Worm (Caenorhabditis elegans): ENCODE results near the gene srw-44.

DNA sequence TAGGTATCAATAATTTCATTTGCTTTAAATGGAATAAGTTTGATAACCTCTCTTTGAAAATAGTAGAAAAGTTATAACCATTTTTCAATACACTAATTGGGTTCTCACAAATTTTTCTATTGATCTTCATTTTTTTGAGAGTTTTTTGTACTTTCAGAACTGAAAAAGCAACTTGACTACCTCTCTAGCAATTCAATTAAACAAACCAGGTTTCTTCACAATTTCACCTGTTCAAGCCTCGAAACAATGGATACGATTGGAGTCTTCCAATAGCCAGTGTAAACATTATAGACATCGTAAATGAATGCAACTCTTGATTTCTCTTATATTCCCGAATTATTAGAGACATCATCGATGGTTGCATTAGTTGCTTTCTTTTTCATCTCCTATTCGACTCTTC lies 49.9 kb downstream of the srw-44 start, which contains the start of gene srz-99:
- no peak for TF ChIP-seq cebp-1 (GFP tag; IDR thresholded peaks at IDR 0.05)
- TF ChIP-seq cebp-1 (tag; optimal IDR thresholded peaks at IDR 0.05), result no peak
- no peak for TF ChIP-seq Y56A3A.18 (GFP tag; IDR thresholded peaks at IDR 0.05)
- TF ChIP-seq gei-17 (GFP tag; optimal IDR thresholded peaks at IDR 0.05), result no peak
- TF ChIP-seq attf-6 (GFP tag; IDR thresholded peaks at IDR 0.05), result no peak
- no peak for TF ChIP-seq ets-4 (GFP tag; optimal IDR thresholded peaks at IDR 0.05)
- TF ChIP-seq dpl-1 (GFP tag; optimal IDR thresholded peaks at IDR 0.05), result no peak
- no peak for TF ChIP-seq mcd-1 (GFP tag; IDR thresholded peaks at IDR 0.05)
- TF ChIP-seq unc-62 (GFP tag; optimal IDR thresholded peaks at IDR 0.05), result no peak
- TF ChIP-seq ama-1 (optimal IDR thresholded peaks at IDR 0.05), result no peak
- no peak for TF ChIP-seq ama-1 (GFP tag; optimal IDR thresholded peaks at IDR 0.05)
- no peak for TF ChIP-seq F23B12.7 (tag; optimal IDR thresholded peaks at IDR 0.05; ENCODE audit: insufficient read depth)
